Fruit fly (Drosophila melanogaster): Measurements from ENCODE around the gene CG31624.

The CG31624 gene

DNA sequence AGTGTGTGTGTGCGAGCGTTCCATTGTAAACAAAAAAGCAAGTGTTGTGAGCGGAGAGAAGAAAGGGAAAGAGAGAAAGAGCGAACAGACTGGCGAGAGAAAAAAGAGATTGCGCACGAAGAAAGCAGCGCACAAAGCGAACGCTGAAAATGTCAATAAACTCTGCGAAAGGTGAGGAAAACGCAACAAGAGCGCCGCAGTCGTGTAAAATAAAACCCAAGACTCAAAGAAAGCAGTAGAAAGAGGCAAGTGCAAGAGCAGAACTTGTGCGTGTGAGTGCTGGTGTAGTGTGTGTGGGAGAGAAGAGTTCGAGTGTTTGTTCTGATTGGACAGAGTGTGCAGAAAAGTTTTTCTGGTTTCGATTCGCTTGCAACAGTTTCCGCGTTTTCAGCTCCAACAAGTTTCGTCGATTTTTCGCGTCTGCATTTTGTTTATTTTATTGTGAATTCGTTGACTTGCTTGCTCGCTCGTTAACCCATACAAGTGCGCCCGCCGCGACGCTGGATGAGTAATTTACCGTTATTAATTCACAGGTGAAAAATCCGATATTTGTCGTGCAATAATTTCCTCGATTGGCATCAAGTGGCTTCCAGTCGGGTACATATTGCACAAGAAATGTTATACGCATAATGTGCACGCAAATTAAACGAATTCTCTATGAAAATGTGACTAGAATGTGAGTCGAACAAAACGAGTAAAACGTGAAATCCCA lies 37.7 kb upstream of the CG31624 start (continued):
- TF ChIP-seq CG16779 (tag; optimal IDR thresholded peaks at IDR 0.05) (peak; percentile 15), CG31627 (GFP tag; optimal IDR thresholded peaks at IDR 0.05) (no peak), CG7368 (GFP tag; optimal IDR thresholded peaks at IDR 0.05) (no peak), CG4318 (GFP tag; optimal IDR thresholded peaks at IDR 0.05) (no peak), Lpt (GFP tag; optimal IDR thresholded peaks at IDR 0.05) (peak; percentile 75), dac (GFP tag; optimal IDR thresholded peaks at IDR 0.05) (no peak), svp (GFP tag) (no peak), spab (GFP tag; optimal IDR thresholded peaks at IDR 0.05) (no peak), OdsH (GFP tag; optimal IDR thresholded peaks at IDR 0.05) (no peak)

DNA sequence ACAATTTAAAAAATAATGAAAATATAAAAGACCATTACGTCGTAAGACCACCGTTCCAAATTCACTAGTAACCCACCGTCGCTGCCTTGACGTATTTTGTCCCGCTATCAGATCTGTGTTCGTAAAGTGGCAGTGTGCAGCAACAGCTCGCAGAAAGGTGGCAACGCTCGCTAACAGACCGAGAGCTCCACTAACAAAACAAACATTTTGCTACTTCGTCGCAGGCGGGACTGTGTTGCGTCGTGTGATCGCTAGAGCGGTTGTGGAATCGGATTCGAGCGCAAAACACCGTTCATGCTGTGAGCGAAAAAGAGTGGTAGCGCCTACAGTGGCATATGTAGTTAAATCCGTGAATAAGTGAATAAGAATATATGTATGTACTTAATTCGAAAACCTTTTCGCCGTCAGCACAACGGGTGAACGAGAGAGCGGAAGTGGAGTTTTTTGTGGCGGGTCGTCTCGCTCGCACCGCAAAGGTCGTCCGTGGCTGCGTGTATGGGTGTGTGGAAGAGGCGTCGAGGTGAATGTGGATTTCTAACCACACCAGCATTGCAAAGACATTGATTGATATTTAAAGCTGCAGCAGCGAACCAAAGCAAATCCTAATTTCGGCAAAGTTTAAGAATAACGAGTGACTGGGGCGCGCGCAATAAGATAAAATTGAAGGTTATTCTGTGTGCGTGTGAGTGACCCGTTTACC lies 37.0 kb upstream of the CG31624 start, which contains the start of gene Hr39:
TSS of gene Hr39 (plus strand) at position 203 of the 700 bp plus-strand sequence.
- TF ChIP-seq CG10669 (GFP tag; optimal IDR thresholded peaks at IDR 0.05): no peak
- TF ChIP-seq Ets96B (tag; optimal IDR thresholded peaks at IDR 0.05): no peak
- TF ChIP-seq dsx (GFP tag; optimal IDR thresholded peaks at IDR 0.05; ENCODE audit: poor library complexity, severe bottlenecking): no peak
- no peak for TF ChIP-seq CG34406 (GFP tag; optimal IDR thresholded peaks at IDR 0.05)
- TF ChIP-seq fd85E (GFP tag; optimal IDR thresholded peaks at IDR 0.05): no peak
- TF ChIP-seq cyc (GFP tag; optimal IDR thresholded peaks at IDR 0.05): no peak
- TF ChIP-seq Hr38 (GFP tag; optimal IDR thresholded peaks at IDR 0.05): no peak
- TF ChIP-seq Ets21C (GFP tag; optimal IDR thresholded peaks at IDR 0.05): no peak
- TF ChIP-seq CG11294 (GFP tag; IDR thresholded peaks at IDR 0.05): no peak
- TF ChIP-seq Eip93F (GFP tag; optimal IDR thresholded peaks at IDR 0.05): no peak
- no peak for TF ChIP-seq CG6276 (GFP tag; optimal IDR thresholded peaks at IDR 0.05)
- no peak for TF ChIP-seq CG15336 (GFP tag; IDR thresholded peaks at IDR 0.05)
- no peak for TF ChIP-seq pdm3 (GFP tag; optimal IDR thresholded peaks at IDR 0.05)
- no peak for TF ChIP-seq Hr39 (GFP tag; optimal IDR thresholded peaks at IDR 0.05)
- no peak for TF ChIP-seq CG3919 (GFP tag; optimal IDR thresholded peaks at IDR 0.05)
- TF ChIP-seq Gug (GFP tag; IDR thresholded peaks at IDR 0.05): no peak
- no peak for TF ChIP-seq dac (GFP tag; optimal IDR thresholded peaks at IDR 0.05)
- TF ChIP-seq OdsH (GFP tag; optimal IDR thresholded peaks at IDR 0.05): no peak
- TF ChIP-seq CG10631 (GFP tag; optimal IDR thresholded peaks at IDR 0.05): no peak
- no peak for TF ChIP-seq CG8119 (GFP tag; IDR thresholded peaks at IDR 0.05)
- TF ChIP-seq Sox15 (GFP tag; optimal IDR thresholded peaks at IDR 0.05): no peak
- no peak for TF ChIP-seq salr (GFP tag; optimal IDR thresholded peaks at IDR 0.05)
- peak; percentile 3 for TF ChIP-seq topi (GFP tag; optimal IDR thresholded peaks at IDR 0.05)
- TF ChIP-seq CG7368 (GFP tag; optimal IDR thresholded peaks at IDR 0.05): peak; percentile 8
- TF ChIP-seq esn (GFP tag; optimal IDR thresholded peaks at IDR 0.05): no peak
- TF ChIP-seq vri (GFP tag; optimal IDR thresholded peaks at IDR 0.05): no peak
- TF ChIP-seq CG9139 (GFP tag; optimal IDR thresholded peaks at IDR 0.05): no peak
- no peak for TF ChIP-seq CG16779 (tag; optimal IDR thresholded peaks at IDR 0.05)
- no peak for TF ChIP-seq Sox102F (GFP tag; optimal IDR thresholded peaks at IDR 0.05)
- no peak for TF ChIP-seq CG6163 (GFP tag; IDR thresholded peaks at IDR 0.05)
- TF ChIP-seq Blimp-1 (GFP tag; optimal IDR thresholded peaks at IDR 0.05): no peak
- no peak for TF ChIP-seq CG6792 (GFP tag; optimal IDR thresholded peaks at IDR 0.05)
- TF ChIP-seq Eip75B (GFP tag; optimal IDR thresholded peaks at IDR 0.05): peak; percentile 40
- no peak for TF ChIP-seq CG6808 (GFP tag; optimal IDR thresholded peaks at IDR 0.05)
- TF ChIP-seq CG31627 (GFP tag; optimal IDR thresholded peaks at IDR 0.05): no peak
- no peak for TF ChIP-seq Smox (GFP tag; optimal IDR thresholded peaks at IDR 0.05)
- peak; percentile 28 for TF ChIP-seq lz (GFP tag; optimal IDR thresholded peaks at IDR 0.05)
- TF ChIP-seq CG11762 (GFP tag; optimal IDR thresholded peaks at IDR 0.05; ENCODE audit: insufficient read depth): no peak
- peak; percentile 95 for TF ChIP-seq svp (GFP tag)
- TF ChIP-seq net (GFP tag; optimal IDR thresholded peaks at IDR 0.05): no peak
- peak; percentile 59 for TF ChIP-seq Eip78C (GFP tag)
- TF ChIP-seq spab (GFP tag; optimal IDR thresholded peaks at IDR 0.05): no peak
- no peak for TF ChIP-seq ss (GFP tag; optimal IDR thresholded peaks at IDR 0.05)
- no peak for TF ChIP-seq Met (GFP tag; optimal IDR thresholded peaks at IDR 0.05)
- no peak for TF ChIP-seq CG11902 (GFP tag; optimal IDR thresholded peaks at IDR 0.05)
